Fruit fly (Drosophila melanogaster) ovary, adult (tissue): Measurements from ENCODE around the gene CG31752.

ENCODE experiments used
- CG17801 ChIP-seq: fragments of 200-800 bp; optimal IDR thresholded peaks from 2 replicates; lab custom pipeline; 2019; ENCODE audit warnings: missing biosample characterization, mild to moderate bottlenecking, missing genetic modification characterization, moderate library complexity; ENCODE audit not compliant: partially characterized antibody

Gene CG31752

dm6 chr2L:18841210-18841609 is at the start of gene CG31752:
Gene CG31752 (minus strand): TSS chr2L:18841310.
- TF ChIP-seq CG17801 = no peak

dm6 chr2L:18890087-18890486 is 49.0 kb upstream of the CG31752 start:
- no peak for TF ChIP-seq CG17801

- TF ChIP-seq CG17801 = no peak
Observed at dm6 chr2L:18889311-18889710, 48.2 kb upstream of the CG31752 start.

- no peak for TF ChIP-seq CG17801
Observed at dm6 chr2L:18886904-18887303, 45.8 kb upstream of the CG31752 start.

dm6 chr2L:18884783-18885182 is 43.7 kb upstream of the CG31752 start:
- TF ChIP-seq CG17801 = no peak

dm6 chr2L:18882734-18883133 is 41.6 kb upstream of the CG31752 start:
- no peak for TF ChIP-seq CG17801

dm6 chr2L:18881014-18881660 is 40.0 kb upstream of the CG31752 start, which contains the start of gene tup:
Gene tup (minus strand): TSS chr2L:18881261.
- no peak for TF ChIP-seq CG17801

- TF ChIP-seq CG17801 = no peak
Observed at dm6 chr2L:18878439-18878838, 37.3 kb upstream of the CG31752 start.

dm6 chr2L:18875213-18875612 is 34.1 kb upstream of the CG31752 start:
- TF ChIP-seq CG17801 = no peak

- TF ChIP-seq CG17801 = no peak
Observed at dm6 chr2L:18871822-18872221, 30.7 kb upstream of the CG31752 start.

- TF ChIP-seq CG17801 = no peak
Observed at dm6 chr2L:18867815-18868214, 26.7 kb upstream of the CG31752 start.

dm6 chr2L:18866582-18866981 is 25.5 kb upstream of the CG31752 start:
- no peak for TF ChIP-seq CG17801

dm6 chr2L:18864981-18865380 is 23.9 kb upstream of the CG31752 start:
- no peak for TF ChIP-seq CG17801

dm6 chr2L:18864093-18864492 is 23.0 kb upstream of the CG31752 start:
- TF ChIP-seq CG17801 = no peak

dm6 chr2L:18860920-18861319 is 19.8 kb upstream of the CG31752 start:
- TF ChIP-seq CG17801 = no peak

- TF ChIP-seq CG17801 = no peak
Observed at dm6 chr2L:18858661-18859532, 17.8 kb upstream of the CG31752 start, which contains the start of the genes CG10602 and mRpL13. Gene CG10602 (minus strand): TSS chr2L:18859248. Gene mRpL13 (minus strand): TSS chr2L:18859248.

- peak; percentile 96 for TF ChIP-seq CG17801
Observed at dm6 chr2L:18857635-18858059, 16.5 kb upstream of the CG31752 start.

- TF ChIP-seq CG17801 = no peak
Observed at dm6 chr2L:18852249-18852648, 11.1 kb upstream of the CG31752 start.
